Worm (Caenorhabditis elegans): ENCODE results near the gene gst-26.

Gene gst-26

ce11 chrII:15165681-15166235, 1.4 kb upstream of the gst-26 start, which contains the start of gene gst-27 (continued):
- TF ChIP-seq tbx-2 (tag; optimal IDR thresholded peaks at IDR 0.05) = peak; percentile 70
- TF ChIP-seq che-1 (tag; optimal IDR thresholded peaks at IDR 0.05) = peak; percentile 82
- TF ChIP-seq fkh-10 (GFP tag; optimal IDR thresholded peaks at IDR 0.05) = peak; percentile 49
- peak; percentile 81 for TF ChIP-seq pat-9 (tag; optimal IDR thresholded peaks at IDR 0.05)
- TF ChIP-seq dve-1 (tag; optimal IDR thresholded peaks at IDR 0.05) = peak; percentile 86
- peak; percentile 52 for TF ChIP-seq hlh-30 (tag; optimal IDR thresholded peaks at IDR 0.05; ENCODE audit: insufficient read depth)
- TF ChIP-seq sdc-2 (tag; optimal IDR thresholded peaks at IDR 0.05) = peak; percentile 74
- TF ChIP-seq ceh-6 (GFP tag; optimal IDR thresholded peaks at IDR 0.05) = peak; percentile 85
- peak; percentile 82 for TF ChIP-seq rnt-1 (tag; optimal IDR thresholded peaks at IDR 0.05)
- peak; percentile 86 for TF ChIP-seq ceh-19 (GFP tag; optimal IDR thresholded peaks at IDR 0.05)
- peak; percentile 9 for TF ChIP-seq hlh-15 (tag; optimal IDR thresholded peaks at IDR 0.05)
- TF ChIP-seq ttx-3 (tag; optimal IDR thresholded peaks at IDR 0.05) = peak; percentile 74
- peak; percentile 18 for TF ChIP-seq unc-55 (GFP tag; optimal IDR thresholded peaks at IDR 0.05)
- TF ChIP-seq pros-1 (tag; optimal IDR thresholded peaks at IDR 0.05) = peak; percentile 57
- peak; percentile 87 for TF ChIP-seq sox-4 (tag; optimal IDR thresholded peaks at IDR 0.05)
- TF ChIP-seq zip-5 (tag; optimal IDR thresholded peaks at IDR 0.05) = peak; percentile 53
- TF ChIP-seq elt-4 (tag; optimal IDR thresholded peaks at IDR 0.05) = no peak
- peak; percentile 47 for TF ChIP-seq lim-6 (tag; optimal IDR thresholded peaks at IDR 0.05)
- TF ChIP-seq ahr-1 (tag; optimal IDR thresholded peaks at IDR 0.05) = peak; percentile 63
- peak; percentile 75 for TF ChIP-seq C08G9.2 (tag; optimal IDR thresholded peaks at IDR 0.05)
- peak; percentile 48 for TF ChIP-seq ceh-2 (tag; optimal IDR thresholded peaks at IDR 0.05)
- peak; percentile 76 for TF ChIP-seq gmeb-2 (tag; optimal IDR thresholded peaks at IDR 0.05)
- peak; percentile 53 for TF ChIP-seq dmd-4 (tag; optimal IDR thresholded peaks at IDR 0.05; ENCODE audit: borderline replicate concordance)
- peak; percentile 69 for TF ChIP-seq K02D7.2 (tag; optimal IDR thresholded peaks at IDR 0.05)

- TF ChIP-seq ceh-22 (tag; optimal IDR thresholded peaks at IDR 0.05) (no peak), unc-3 (GFP tag; conservative IDR thresholded peaks at IDR 0.05) (no peak), unc-3 (tag; optimal IDR thresholded peaks at IDR 0.05) (no peak), dve-1 (tag; optimal IDR thresholded peaks at IDR 0.05) (peak; percentile 51)
Measured at ce11 chrII:15158364-15158763, 6.0 kb downstream of the gst-26 start.

- no peak for TF ChIP-seq tbx-7 (tag; optimal IDR thresholded peaks at IDR 0.05)
- no peak for TF ChIP-seq ztf-16 (tag; optimal IDR thresholded peaks at IDR 0.05)
- TF ChIP-seq ref-2 (tag; optimal IDR thresholded peaks at IDR 0.05) = no peak
- no peak for TF ChIP-seq ets-4 (tag; optimal IDR thresholded peaks at IDR 0.05)
- no peak for TF ChIP-seq ceh-22 (tag; optimal IDR thresholded peaks at IDR 0.05)
- no peak for TF ChIP-seq ceh-6 (GFP tag; optimal IDR thresholded peaks at IDR 0.05)
- no peak for TF ChIP-seq unc-86 (tag; optimal IDR thresholded peaks at IDR 0.05)
- no peak for TF ChIP-seq ceh-48 (tag; optimal IDR thresholded peaks at IDR 0.05)
Measured at ce11 chrII:15157880-15158279, 6.5 kb downstream of the gst-26 start, which contains the start of gene ptr-20. Gene ptr-20 (plus strand): TSS chrII:15158180.

- TF ChIP-seq eyg-1 (tag; optimal IDR thresholded peaks at IDR 0.05) (no peak), ceh-24 (tag; optimal IDR thresholded peaks at IDR 0.05) (no peak), K02D7.2 (tag; optimal IDR thresholded peaks at IDR 0.05) (no peak), syd-9 (tag; optimal IDR thresholded peaks at IDR 0.05) (no peak), nfya-1 (tag; optimal IDR thresholded peaks at IDR 0.05) (no peak), lin-11 (tag; optimal IDR thresholded peaks at IDR 0.05) (no peak), unc-3 (GFP tag; conservative IDR thresholded peaks at IDR 0.05) (no peak), unc-3 (tag; optimal IDR thresholded peaks at IDR 0.05) (no peak), T23F11.4 (GFP tag; optimal IDR thresholded peaks at IDR 0.05) (no peak), ceh-2 (tag; optimal IDR thresholded peaks at IDR 0.05) (no peak), pax-1 (tag; optimal IDR thresholded peaks at IDR 0.05) (no peak), ceh-9 (tag; optimal IDR thresholded peaks at IDR 0.05) (no peak), mec-3 (tag; optimal IDR thresholded peaks at IDR 0.05; ENCODE audit: borderline replicate concordance) (no peak), odd-2 (tag; optimal IDR thresholded peaks at IDR 0.05) (no peak)
Measured at ce11 chrII:15148442-15148841, 15.9 kb downstream of the gst-26 start.
